Fruit fly (Drosophila melanogaster): ENCODE measurements around the gene CG5359.

Gene CG5359

DNA sequence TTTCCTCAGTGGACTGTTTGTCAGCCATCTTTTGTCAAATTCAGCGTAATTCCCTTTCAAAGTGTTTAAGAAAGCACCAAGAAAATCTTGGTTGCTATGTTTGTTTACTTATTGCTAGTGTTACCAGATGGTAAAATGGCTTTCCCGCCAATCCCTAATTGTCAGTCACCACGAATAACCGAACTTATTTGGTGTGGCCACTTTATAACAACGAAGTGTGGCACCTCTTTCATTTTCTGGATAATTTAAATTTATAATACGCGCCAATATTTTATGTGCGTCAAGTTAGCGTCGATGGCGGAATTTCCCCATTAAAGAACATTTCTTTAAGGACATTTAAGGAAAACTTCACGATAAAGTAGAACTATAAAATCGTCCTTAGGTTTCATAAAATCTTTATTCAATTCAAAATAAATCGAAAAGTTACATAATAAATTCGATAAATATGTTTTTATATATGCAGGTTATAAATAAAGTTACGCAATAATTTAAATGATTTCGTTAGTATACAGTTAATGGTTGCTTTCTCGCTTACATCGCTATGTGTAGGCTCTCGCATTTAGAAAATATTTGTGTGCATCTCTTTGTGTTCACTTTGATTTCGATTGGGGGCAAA, at the start of gene CG5359:
Gene CG5359, minus strand, starts transcription at position 103 of the 616 bp plus-strand sequence.
- TF ChIP-seq noc (tag; optimal IDR thresholded peaks at IDR 0.05) = no peak

DNA sequence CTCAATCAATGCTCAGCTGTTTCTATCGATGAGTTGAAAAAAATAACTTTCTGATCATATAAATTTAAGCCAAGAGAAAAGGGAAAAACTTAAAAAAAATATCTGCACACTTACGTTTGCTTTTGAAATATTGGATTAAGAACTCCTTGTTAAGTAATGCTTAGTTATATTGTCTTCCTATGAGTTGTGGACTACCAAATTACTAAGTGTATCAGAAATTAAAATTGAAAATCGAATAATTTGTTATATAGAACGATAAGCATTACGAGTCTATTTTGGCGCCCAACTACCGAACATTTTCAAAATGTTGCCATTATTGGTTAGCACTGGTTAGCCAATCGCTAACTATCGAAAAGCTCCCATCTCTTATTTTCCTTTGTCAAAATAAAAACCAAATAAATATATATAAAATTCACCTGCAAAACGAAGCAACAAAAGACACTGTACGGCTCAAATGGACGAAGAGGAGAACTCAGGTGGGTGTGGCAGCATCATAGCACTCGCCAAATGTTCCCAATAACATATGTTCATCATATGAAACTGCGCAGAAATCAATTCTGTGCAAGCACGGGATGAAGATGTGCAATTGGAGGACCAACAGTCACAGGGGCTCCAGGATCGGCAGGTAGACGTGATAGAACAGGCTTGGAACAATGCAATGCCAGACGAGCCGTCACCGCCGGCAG, 47.9 kb upstream of the CG5359 start, which contains the start of gene ohgt:
Gene ohgt, plus strand, starts transcription at position 358 of the 686 bp plus-strand sequence.
- no peak for TF ChIP-seq noc (tag; optimal IDR thresholded peaks at IDR 0.05)

DNA sequence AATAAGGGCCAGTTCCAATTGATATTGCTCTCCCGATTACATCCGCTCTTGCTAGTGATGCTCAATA, 47.5 kb upstream of the CG5359 start, which contains the start of gene CG12811:
Gene CG12811, minus strand, starts transcription at position 23 of the 67 bp plus-strand sequence.
- no peak for TF ChIP-seq noc (tag; optimal IDR thresholded peaks at IDR 0.05)

DNA sequence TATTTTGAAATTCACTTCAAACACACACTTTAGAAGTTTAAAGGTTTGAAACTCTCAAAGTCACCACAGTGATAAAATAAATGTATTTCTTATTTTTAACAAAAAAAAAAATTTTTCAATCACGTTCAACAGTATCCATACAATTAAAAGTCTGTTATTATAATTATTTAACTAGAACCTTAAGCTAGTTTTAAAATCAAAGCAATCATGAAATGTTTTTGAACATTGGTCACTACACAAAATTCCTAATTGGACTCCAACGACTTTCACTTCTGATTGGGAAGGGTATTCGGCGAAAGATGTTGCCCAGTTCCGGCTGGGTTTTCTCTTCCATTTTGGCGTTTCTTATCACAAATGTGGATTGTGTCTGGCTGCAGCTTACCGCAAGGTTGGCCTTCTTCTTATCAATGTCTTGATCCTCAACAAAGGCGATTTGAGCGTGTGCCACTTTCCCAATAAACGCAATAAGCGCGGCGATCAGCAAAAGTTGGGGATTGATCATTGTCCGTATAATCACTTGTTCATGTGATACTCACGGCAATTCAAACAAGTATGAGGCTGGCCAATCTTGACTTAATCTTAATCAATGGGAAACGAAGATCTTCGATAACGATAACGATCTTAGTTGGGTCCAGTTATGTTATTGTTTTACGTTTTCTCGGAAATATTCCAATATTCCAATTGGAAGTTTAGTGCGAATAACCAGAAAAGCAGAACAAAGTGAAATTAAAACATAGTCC, 47.1 kb upstream of the CG5359 start:
- TF ChIP-seq noc (tag; optimal IDR thresholded peaks at IDR 0.05) = peak; percentile 65

DNA sequence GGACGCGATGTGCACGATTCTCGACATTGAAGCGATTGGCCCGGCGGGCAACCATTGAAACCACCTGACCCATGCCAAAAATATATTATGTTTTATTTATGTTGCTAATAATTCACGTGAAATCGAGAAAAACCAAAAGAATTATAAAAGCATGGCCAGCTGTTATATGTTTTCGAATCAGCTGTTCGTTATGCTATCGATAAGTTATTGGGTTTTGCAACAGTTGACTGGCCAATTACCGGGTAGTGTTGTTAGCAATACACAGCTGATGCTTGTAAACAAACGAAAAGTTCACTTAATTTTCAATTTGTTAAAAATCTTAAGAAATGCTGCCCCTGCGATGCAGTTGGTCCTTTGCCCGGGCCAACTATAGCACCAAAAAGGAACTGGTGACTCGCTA, 44.3 kb upstream of the CG5359 start, which contains the start of the genes CG11722 and mtTFB2:
Gene CG11722, minus strand, starts transcription at position 200 of the 400 bp plus-strand sequence.
Gene mtTFB2, plus strand, starts transcription at position 232 of the 400 bp plus-strand sequence.
- no peak for TF ChIP-seq noc (tag; optimal IDR thresholded peaks at IDR 0.05)

DNA sequence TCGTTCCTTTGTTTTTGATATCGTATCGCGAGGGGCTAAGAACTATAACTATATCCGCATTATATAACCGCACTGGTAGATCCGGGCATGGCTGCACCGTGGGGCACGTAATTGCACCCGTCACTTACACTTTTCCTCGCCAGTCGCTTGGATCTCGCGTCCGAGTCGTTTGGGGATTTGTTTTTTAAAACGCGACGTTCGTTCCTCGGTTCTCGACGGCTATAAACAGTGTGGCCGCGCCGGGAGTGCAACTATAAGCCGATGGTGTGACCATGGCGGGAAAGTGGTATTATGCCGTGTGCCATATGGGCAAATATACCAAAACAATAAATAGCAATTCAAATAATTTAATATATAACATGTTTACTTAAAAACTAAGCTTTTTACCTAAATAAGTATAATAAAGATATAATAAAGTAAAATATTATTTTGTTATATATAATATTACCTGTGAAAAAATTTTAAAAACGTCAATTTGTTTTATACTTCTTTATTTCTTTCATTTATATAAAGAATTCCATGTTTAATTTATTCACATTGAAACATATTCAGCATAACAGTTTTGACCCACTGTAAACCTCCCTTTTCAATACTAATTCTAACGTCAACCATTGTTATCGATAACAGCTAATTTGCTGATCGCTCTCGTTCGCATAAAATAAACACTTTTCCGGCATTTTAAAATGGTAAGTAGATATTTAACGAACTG, 41.7 kb upstream of the CG5359 start, which contains the start of the genes Mical and CG3909:
Gene Mical, minus strand, starts transcription at position 232 of the 709 bp plus-strand sequence.
Gene CG3909, plus strand, starts transcription at position 607 of the 709 bp plus-strand sequence.
- peak; percentile 81 for TF ChIP-seq noc (tag; optimal IDR thresholded peaks at IDR 0.05)

DNA sequence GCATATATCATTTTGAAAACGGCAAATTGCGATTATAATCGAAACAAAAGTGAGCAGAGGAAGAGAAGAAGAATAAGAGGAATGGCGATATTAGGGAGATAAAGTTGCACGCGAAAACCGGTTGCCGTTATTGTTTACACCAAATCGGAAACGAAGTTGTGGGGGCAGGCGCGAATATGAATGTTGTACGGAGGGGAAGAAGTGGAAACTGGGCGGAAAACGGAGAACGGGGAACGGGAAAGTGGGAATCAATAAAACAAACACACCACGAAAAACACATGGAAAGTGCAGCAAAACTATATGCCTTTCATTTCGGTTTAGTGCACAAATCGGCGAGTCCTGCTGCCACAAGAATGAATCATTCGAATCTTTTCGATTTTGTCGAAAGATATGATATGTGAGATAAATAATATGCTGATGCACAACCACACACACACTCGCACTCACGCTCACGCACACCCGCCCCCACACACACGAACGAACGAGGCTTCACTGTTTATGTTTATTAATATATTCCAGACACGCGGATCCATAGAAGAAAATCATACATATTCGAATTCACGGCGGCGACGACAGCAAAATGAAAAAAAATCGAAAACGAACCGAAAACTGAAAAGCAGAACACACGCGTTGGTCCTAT, 41.1 kb upstream of the CG5359 start:
- no peak for TF ChIP-seq noc (tag; optimal IDR thresholded peaks at IDR 0.05)

DNA sequence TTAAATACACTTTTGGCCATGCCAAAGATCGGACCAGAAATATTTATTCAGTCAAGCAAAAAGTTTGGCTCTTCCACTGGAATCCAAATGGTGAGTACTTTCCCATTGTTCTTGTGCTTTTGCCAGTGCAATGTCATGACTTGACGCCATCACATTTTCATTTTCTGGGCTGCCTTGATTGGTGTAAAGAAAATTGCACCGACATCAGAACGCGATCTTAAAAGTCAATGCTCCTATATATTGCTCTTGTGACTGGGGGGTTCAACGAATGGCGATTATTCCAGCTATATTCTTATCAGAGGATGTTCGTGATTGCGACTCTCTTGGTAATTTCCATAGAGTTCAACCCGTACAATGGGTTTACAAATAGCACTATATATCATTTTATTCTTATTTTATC, 39.4 kb upstream of the CG5359 start:
- no peak for TF ChIP-seq noc (tag; optimal IDR thresholded peaks at IDR 0.05)

DNA sequence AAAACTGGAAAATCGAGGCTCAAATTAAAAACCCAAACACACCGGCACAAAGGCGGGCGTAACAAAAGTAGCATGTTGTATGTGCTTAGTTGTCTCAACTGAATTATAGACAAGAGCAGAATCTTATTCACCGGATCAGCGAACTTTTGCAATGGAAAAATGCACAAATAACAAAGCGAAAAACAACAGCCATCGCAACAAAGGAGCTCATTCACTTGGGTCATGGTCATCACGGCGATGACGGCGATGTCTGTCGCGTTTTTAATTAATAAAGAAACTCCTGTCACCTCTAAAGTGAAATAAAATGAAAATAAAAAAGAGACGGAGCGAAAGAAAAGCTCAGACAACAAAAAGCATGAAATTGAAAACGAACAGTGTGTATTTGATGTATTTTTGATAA, 38.1 kb upstream of the CG5359 start:
- TF ChIP-seq noc (tag; optimal IDR thresholded peaks at IDR 0.05) = no peak

DNA sequence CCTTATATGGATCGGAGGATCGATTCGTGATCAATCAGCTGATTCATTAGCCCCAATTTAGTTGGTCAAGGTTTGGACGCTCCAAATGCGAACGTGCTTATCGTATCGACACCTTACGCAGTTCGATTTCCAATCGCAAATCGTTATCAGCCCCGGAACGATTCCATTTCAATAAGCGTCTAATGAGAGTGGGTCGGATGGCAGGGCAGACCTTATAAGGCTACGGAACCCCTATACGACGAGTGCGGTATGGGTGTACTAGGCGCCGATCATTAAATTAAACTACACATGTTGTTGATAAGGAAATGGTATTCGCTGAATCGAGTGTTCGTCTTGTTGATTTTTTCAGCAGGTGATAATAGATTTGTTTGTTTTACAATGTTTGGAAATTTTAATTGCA, 34.7 kb upstream of the CG5359 start:
- TF ChIP-seq noc (tag; optimal IDR thresholded peaks at IDR 0.05) = no peak

DNA sequence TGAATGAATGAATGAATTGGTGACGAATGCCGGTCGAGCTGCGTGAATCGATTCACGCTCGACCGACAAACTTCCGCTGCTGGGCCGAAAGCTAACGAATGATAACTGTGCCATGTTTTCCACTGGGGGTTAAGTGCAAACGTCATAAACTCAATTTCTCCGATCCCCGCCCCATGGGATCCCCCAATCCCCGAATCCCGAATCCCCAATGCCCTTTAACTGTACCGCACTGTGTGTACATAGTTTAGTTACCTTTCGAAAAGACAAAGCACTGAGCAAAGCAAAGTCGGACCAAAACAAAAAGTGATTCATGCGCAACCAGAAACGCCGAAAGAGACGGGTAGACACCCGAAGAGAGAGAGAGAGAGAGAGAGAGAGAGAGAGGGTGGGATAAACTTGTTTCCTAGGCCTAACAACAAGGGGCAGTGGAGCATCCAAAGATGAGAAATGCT, 33.9 kb upstream of the CG5359 start:
- no peak for TF ChIP-seq noc (tag; optimal IDR thresholded peaks at IDR 0.05)

DNA sequence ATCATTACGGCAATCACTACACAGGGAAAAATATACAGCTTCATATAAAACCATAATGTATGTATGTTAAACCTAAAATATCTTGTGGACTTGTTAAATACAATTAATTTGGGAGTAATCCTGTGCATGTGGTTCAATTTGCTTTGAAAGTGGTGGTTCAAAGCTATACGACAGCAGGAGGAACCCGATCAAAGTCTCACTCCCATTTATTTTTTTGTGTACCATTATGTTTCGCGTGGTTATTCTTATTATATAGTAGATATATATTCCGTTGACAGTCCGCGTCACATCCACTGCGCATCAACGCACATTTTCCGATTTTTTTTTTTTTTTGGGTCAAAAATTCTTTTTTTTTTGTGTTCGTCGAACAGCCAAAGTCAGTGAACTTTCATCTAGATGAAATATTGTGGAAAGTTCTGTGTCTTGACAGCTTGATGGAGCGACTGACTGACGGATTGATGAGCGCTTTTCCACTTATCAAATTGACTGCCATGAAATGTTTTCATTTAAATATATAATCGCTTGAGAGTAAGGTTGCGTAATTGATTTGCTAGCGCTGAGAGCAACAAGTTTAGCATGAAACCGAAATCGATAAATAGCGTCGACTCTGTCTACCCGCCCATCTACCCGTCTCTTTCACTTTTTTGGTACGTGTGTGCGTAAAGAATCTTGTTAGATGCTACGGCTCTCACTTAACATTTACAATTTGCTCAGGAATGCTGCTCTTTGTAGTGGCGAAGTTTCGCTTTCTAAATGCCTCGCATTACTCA, 32.1 kb upstream of the CG5359 start:
- no peak for TF ChIP-seq noc (tag; optimal IDR thresholded peaks at IDR 0.05)

DNA sequence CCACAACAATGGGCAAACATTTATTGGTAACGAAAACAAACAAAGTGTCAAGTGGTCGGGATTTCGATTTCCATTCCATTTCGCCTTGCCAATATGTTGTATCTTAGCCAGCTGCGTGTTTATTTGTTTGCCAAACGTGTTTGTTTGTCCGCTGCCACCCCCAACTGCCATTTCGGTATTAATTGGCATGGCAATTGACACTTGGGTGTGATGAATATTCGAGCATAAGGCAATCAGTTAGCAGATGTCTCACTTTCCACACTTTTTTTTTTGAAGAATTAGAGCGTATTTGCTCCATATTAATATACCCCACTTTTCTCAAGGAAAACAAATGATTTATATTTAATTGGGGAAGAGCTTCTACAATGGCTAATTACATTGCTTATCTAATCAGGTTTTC, 30.4 kb upstream of the CG5359 start:
- TF ChIP-seq noc (tag; optimal IDR thresholded peaks at IDR 0.05) = no peak

DNA sequence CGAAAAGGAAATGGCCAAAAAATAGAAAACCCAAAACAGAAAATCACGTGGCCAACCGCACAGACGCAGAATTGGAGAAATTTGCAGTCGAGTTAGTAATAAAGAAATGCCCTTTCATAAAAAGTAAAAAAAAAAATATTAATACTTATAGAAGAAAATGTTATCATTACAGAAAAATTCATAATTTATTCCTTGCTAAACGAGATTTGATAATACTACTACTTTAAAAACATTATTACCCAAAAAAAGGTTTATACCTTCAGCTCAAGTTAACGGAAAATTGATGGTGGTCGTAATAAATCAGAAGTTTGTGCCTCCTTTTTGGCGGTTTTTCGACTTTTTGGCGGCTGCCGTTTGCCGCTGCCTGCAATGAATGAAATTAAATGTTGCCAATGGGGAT, 27.3 kb upstream of the CG5359 start:
- no peak for TF ChIP-seq noc (tag; optimal IDR thresholded peaks at IDR 0.05)

DNA sequence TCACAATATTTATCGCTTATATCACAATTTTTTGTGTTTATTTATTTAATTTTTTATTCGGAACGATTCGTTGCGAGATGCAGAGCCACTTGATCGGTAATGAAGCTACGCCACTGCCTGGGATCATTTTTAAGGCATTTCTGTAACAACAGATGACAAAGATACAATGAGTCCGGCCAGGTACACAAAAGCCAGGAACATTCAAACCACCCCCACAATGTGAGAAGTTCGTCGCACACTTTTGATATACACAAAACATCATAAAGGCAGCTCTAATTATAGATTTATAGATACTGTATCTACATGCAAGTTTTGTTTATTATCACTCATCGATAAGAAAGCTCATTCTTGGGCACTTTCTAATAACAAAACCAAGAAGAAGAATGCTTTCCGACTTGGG, 24.0 kb upstream of the CG5359 start, which contains the start of gene CG31407:
Gene CG31407, minus strand, starts transcription at position 101 of the 400 bp plus-strand sequence.
- TF ChIP-seq noc (tag; optimal IDR thresholded peaks at IDR 0.05) = no peak
